Worm (Caenorhabditis elegans): Measurements from ENCODE around the gene F14F9.4.

F14F9.4 gene

ce11 chrV:5137919-5138318 lies 5.4 kb downstream of the F14F9.4 start, which contains the start of gene F14F9.3:
Gene F14F9.3 (plus strand): TSS chrV:5138219.
- TF ChIP-seq nhr-25 (tag; optimal IDR thresholded peaks at IDR 0.05): no peak
- no peak for TF ChIP-seq unc-62 (GFP tag; optimal IDR thresholded peaks at IDR 0.05)
- no peak for TF ChIP-seq elt-2 (tag; optimal IDR thresholded peaks at IDR 0.05)
- TF ChIP-seq nhr-237 (tag; optimal IDR thresholded peaks at IDR 0.05): no peak
- TF ChIP-seq mdl-1 (tag; optimal IDR thresholded peaks at IDR 0.05): no peak
- TF ChIP-seq ceh-28 (tag; optimal IDR thresholded peaks at IDR 0.05): no peak
- no peak for TF ChIP-seq lin-15B (tag; optimal IDR thresholded peaks at IDR 0.05)
- TF ChIP-seq elt-1 (tag; optimal IDR thresholded peaks at IDR 0.05): no peak
- TF ChIP-seq nhr-77 (tag; optimal IDR thresholded peaks at IDR 0.05): no peak
- TF ChIP-seq ceh-16 (tag; optimal IDR thresholded peaks at IDR 0.05): no peak
- TF ChIP-seq daf-12 (tag; optimal IDR thresholded peaks at IDR 0.05): no peak
- TF ChIP-seq R02D3.7 (tag; optimal IDR thresholded peaks at IDR 0.05): no peak

- TF ChIP-seq ztf-4 (tag; optimal IDR thresholded peaks at IDR 0.05) (no peak), ceh-28 (tag; optimal IDR thresholded peaks at IDR 0.05) (no peak), sea-2 (GFP tag; optimal IDR thresholded peaks at IDR 0.05) (no peak), daf-12 (tag; optimal IDR thresholded peaks at IDR 0.05) (no peak), mdl-1 (tag; optimal IDR thresholded peaks at IDR 0.05) (no peak), unc-62 (GFP tag; optimal IDR thresholded peaks at IDR 0.05) (no peak), zag-1 (tag; optimal IDR thresholded peaks at IDR 0.05) (no peak), nhr-67 (tag; optimal IDR thresholded peaks at IDR 0.05) (no peak), skn-1 (tag; optimal IDR thresholded peaks at IDR 0.05) (no peak), ZK546.5 (tag; optimal IDR thresholded peaks at IDR 0.05) (no peak), egl-27 (tag; optimal IDR thresholded peaks at IDR 0.05) (no peak), jun-1 (tag; optimal IDR thresholded peaks at IDR 0.05) (no peak), elt-2 (tag; optimal IDR thresholded peaks at IDR 0.05) (no peak), pha-4 (tag; optimal IDR thresholded peaks at IDR 0.05) (no peak), pqm-1 (tag; optimal IDR thresholded peaks at IDR 0.05) (no peak), ceh-82 (tag; optimal IDR thresholded peaks at IDR 0.05) (no peak)
These were observed 11.2 kb downstream of the F14F9.4 start, which contains the start of gene srh-129 for ce11 chrV:5143785-5144184. Gene srh-129 (minus strand): TSS chrV:5143885.

- TF ChIP-seq daf-12 (tag; optimal IDR thresholded peaks at IDR 0.05): no peak
- no peak for TF ChIP-seq elt-1 (tag; optimal IDR thresholded peaks at IDR 0.05)
- TF ChIP-seq nhr-237 (tag; optimal IDR thresholded peaks at IDR 0.05): no peak
- TF ChIP-seq ama-1 (optimal IDR thresholded peaks at IDR 0.05): no peak
- no peak for TF ChIP-seq nhr-23 (tag; optimal IDR thresholded peaks at IDR 0.05)
- TF ChIP-seq R02D3.7 (tag; optimal IDR thresholded peaks at IDR 0.05): no peak
- no peak for TF ChIP-seq ceh-82 (tag; optimal IDR thresholded peaks at IDR 0.05)
- TF ChIP-seq ceh-16 (tag; optimal IDR thresholded peaks at IDR 0.05): no peak
- no peak for TF ChIP-seq hmg-11 (tag; optimal IDR thresholded peaks at IDR 0.05)
- no peak for TF ChIP-seq fos-1 (tag; optimal IDR thresholded peaks at IDR 0.05)
These were observed 12.0 kb downstream of the F14F9.4 start, which contains the start of gene F14F9.2 for ce11 chrV:5144541-5144940. Gene F14F9.2 (plus strand): TSS chrV:5144841.

- TF ChIP-seq lsy-12 (tag; optimal IDR thresholded peaks at IDR 0.05): no peak
- no peak for TF ChIP-seq skn-1 (tag; optimal IDR thresholded peaks at IDR 0.05)
- no peak for TF ChIP-seq ZK546.5 (tag; optimal IDR thresholded peaks at IDR 0.05)
- TF ChIP-seq egl-5 (tag; optimal IDR thresholded peaks at IDR 0.05): no peak
- no peak for TF ChIP-seq nhr-67 (tag; optimal IDR thresholded peaks at IDR 0.05)
- no peak for TF ChIP-seq unc-39 (tag; optimal IDR thresholded peaks at IDR 0.05)
These were observed 13.9 kb downstream of the F14F9.4 start, which contains the start of gene F14F9.6 for ce11 chrV:5146394-5146793. Gene F14F9.6 (minus strand): TSS chrV:5146494.

ce11 chrV:5150880-5151279 lies 18.3 kb downstream of the F14F9.4 start, which contains the start of gene srh-130:
Gene srh-130 (plus strand): TSS chrV:5151180.
- TF ChIP-seq zag-1 (tag; optimal IDR thresholded peaks at IDR 0.05): no peak
- no peak for TF ChIP-seq unc-62 (GFP tag; optimal IDR thresholded peaks at IDR 0.05)
- TF ChIP-seq pqm-1 (tag; optimal IDR thresholded peaks at IDR 0.05): no peak
- TF ChIP-seq nhr-25 (tag; optimal IDR thresholded peaks at IDR 0.05): no peak
- TF ChIP-seq hmg-11 (tag; optimal IDR thresholded peaks at IDR 0.05): no peak
- TF ChIP-seq elt-2 (tag; optimal IDR thresholded peaks at IDR 0.05): no peak
- TF ChIP-seq egl-27 (tag; optimal IDR thresholded peaks at IDR 0.05): no peak
- no peak for TF ChIP-seq fkh-10 (GFP tag; optimal IDR thresholded peaks at IDR 0.05)
- TF ChIP-seq aly-2 (tag; optimal IDR thresholded peaks at IDR 0.05): no peak
- no peak for TF ChIP-seq nhr-67 (tag; optimal IDR thresholded peaks at IDR 0.05)
- TF ChIP-seq mdl-1 (tag; optimal IDR thresholded peaks at IDR 0.05): no peak
- TF ChIP-seq daf-12 (tag; optimal IDR thresholded peaks at IDR 0.05): no peak
- no peak for TF ChIP-seq nhr-12 (tag; optimal IDR thresholded peaks at IDR 0.05)
- TF ChIP-seq sea-2 (GFP tag; optimal IDR thresholded peaks at IDR 0.05): no peak
- no peak for TF ChIP-seq ZK546.5 (tag; optimal IDR thresholded peaks at IDR 0.05)
- no peak for TF ChIP-seq fkh-2 (tag; optimal IDR thresholded peaks at IDR 0.05)
- TF ChIP-seq nhr-237 (tag; optimal IDR thresholded peaks at IDR 0.05): no peak
- no peak for TF ChIP-seq nhr-77 (tag; optimal IDR thresholded peaks at IDR 0.05)
- no peak for TF ChIP-seq ama-1 (optimal IDR thresholded peaks at IDR 0.05)
- no peak for TF ChIP-seq ztf-4 (tag; optimal IDR thresholded peaks at IDR 0.05)
